In genomic region chrV:13716531-13716930, ce11 we compare ENCODE assay signal across 5 worm cellular contexts.
TF ChIP-seq lines count a peak whose summit lies in the region.

TSS of gene T01D3.6 (plus strand) at chrV:13716824.

TF ChIP-seq in whole organism, L1 larva, 84 proteins besides CTCF, POLR2A, EP300 and RAD21 (continues in another document):
- TF ChIP-seq dpl-1 (GFP tag; optimal IDR thresholded peaks at IDR 0.05; lab: Kevin White, UChicago) (no peak), nhr-90 (tag; optimal IDR thresholded peaks at IDR 0.05; lab: Kevin White, UChicago; ENCODE audit: poor library complexity) (no peak), egl-27 (tag; optimal IDR thresholded peaks at IDR 0.05; lab: Kevin White, UChicago) (no peak), zip-4 (GFP tag; optimal IDR thresholded peaks at IDR 0.05; lab: Kevin White, UChicago) (no peak), lin-35 (GFP tag; optimal IDR thresholded peaks at IDR 0.05; lab: Kevin White, UChicago) (peak in 1 of 2 experiments; percentile 24), xbp-1 (tag; optimal IDR thresholded peaks at IDR 0.05; lab: Kevin White, UChicago) (no peak), pax-3 (tag; optimal IDR thresholded peaks at IDR 0.05; lab: Kevin White, UChicago) (peak; percentile 29), elt-3 (tag; optimal IDR thresholded peaks at IDR 0.05; lab: Kevin White, UChicago) (no peak), pqm-1 (tag; optimal IDR thresholded peaks at IDR 0.05; lab: Kevin White, UChicago) (peak; percentile 32), nhr-85 (tag; lab: Kevin White, UChicago) (peak; percentile 10), hpl-2 (GFP tag; optimal IDR thresholded peaks at IDR 0.05; lab: Kevin White, UChicago) (no peak), alr-1 (tag; optimal IDR thresholded peaks at IDR 0.05; lab: Kevin White, UChicago; ENCODE audit: borderline replicate concordance) (no peak), unc-130 (tag; optimal IDR thresholded peaks at IDR 0.05; lab: Kevin White, UChicago) (no peak), zag-1 (tag; optimal IDR thresholded peaks at IDR 0.05; lab: Kevin White, UChicago) (no peak), hlh-4 (tag; optimal IDR thresholded peaks at IDR 0.05; lab: Kevin White, UChicago) (no peak), aha-1 (tag; optimal IDR thresholded peaks at IDR 0.05; lab: Kevin White, UChicago) (no peak), tlp-1 (tag; optimal IDR thresholded peaks at IDR 0.05; lab: Kevin White, UChicago) (no peak), elt-2 (tag; optimal IDR thresholded peaks at IDR 0.05; lab: Kevin White, UChicago) (peak; percentile 79), lin-39 (tag; optimal IDR thresholded peaks at IDR 0.05; lab: Kevin White, UChicago) (no peak)

TF ChIP-seq in whole organism, L2 larva, 48 proteins besides CTCF, POLR2A, EP300 and RAD21:
- TF ChIP-seq mbf-1 (tag; optimal IDR thresholded peaks at IDR 0.05; lab: Kevin White, UChicago): no peak
- peak; percentile 88 for TF ChIP-seq fos-1 (tag; optimal IDR thresholded peaks at IDR 0.05; lab: Kevin White, UChicago)
- no peak for TF ChIP-seq dmd-4 (tag; optimal IDR thresholded peaks at IDR 0.05; lab: Kevin White, UChicago)
- peak; percentile 34 for TF ChIP-seq gmeb-1 (tag; optimal IDR thresholded peaks at IDR 0.05; lab: Kevin White, UChicago)
- peak; percentile 56 for TF ChIP-seq sma-9 (GFP tag; optimal IDR thresholded peaks at IDR 0.05; lab: Kevin White, UChicago)
- no peak for TF ChIP-seq sma-9 (tag; optimal IDR thresholded peaks at IDR 0.05; lab: Kevin White, UChicago)
- TF ChIP-seq nhr-11 (tag; optimal IDR thresholded peaks at IDR 0.05; lab: Kevin White, UChicago): no peak

TF ChIP-seq in whole organism, L3 larva, 47 proteins besides CTCF, POLR2A, EP300 and RAD21:
- TF ChIP-seq fkh-2 (tag; optimal IDR thresholded peaks at IDR 0.05; lab: Kevin White, UChicago) (no peak), eor-1 (tag; optimal IDR thresholded peaks at IDR 0.05; lab: Kevin White, UChicago) (no peak), nhr-43 (tag; optimal IDR thresholded peaks at IDR 0.05; lab: Kevin White, UChicago; ENCODE audit: poor library complexity, severe bottlenecking) (no peak), ztf-11 (tag; optimal IDR thresholded peaks at IDR 0.05; lab: Kevin White, UChicago) (no peak), nhr-11 (tag; optimal IDR thresholded peaks at IDR 0.05; lab: Kevin White, UChicago) (no peak), snpc-4 (tag; optimal IDR thresholded peaks at IDR 0.05; lab: Kevin White, UChicago) (no peak), elt-2 (tag; optimal IDR thresholded peaks at IDR 0.05; lab: Kevin White, UChicago) (peak; percentile 79), nfya-1 (tag; optimal IDR thresholded peaks at IDR 0.05; lab: Kevin White, UChicago; ENCODE audit: insufficient read depth) (no peak), nhr-76 (tag; optimal IDR thresholded peaks at IDR 0.05; lab: Kevin White, UChicago) (no peak), nhr-237 (tag; optimal IDR thresholded peaks at IDR 0.05; lab: Kevin White, UChicago) (no peak), pqm-1 (tag; optimal IDR thresholded peaks at IDR 0.05; lab: Kevin White, UChicago) (peak; percentile 71), sea-2 (GFP tag; optimal IDR thresholded peaks at IDR 0.05; lab: Kevin White, UChicago) (no peak), ztf-4 (tag; optimal IDR thresholded peaks at IDR 0.05; lab: Kevin White, UChicago) (no peak), nhr-12 (tag; optimal IDR thresholded peaks at IDR 0.05; lab: Kevin White, UChicago) (no peak)

TF ChIP-seq in whole organism, L4 larva, 104 proteins besides CTCF, POLR2A, EP300 and RAD21:
- TF ChIP-seq hlh-11 (tag; optimal IDR thresholded peaks at IDR 0.05; lab: Kevin White, UChicago): peak; percentile 52
- peak; percentile 87 for TF ChIP-seq pqm-1 (tag; optimal IDR thresholded peaks at IDR 0.05; lab: Kevin White, UChicago)
- TF ChIP-seq mes-2 (tag; optimal IDR thresholded peaks at IDR 0.05; lab: Kevin White, UChicago; ENCODE audit: poor library complexity, severe bottlenecking): peak; percentile 24
- TF ChIP-seq unc-62 (GFP tag; optimal IDR thresholded peaks at IDR 0.05 in 1 of 2; lab: Kevin White, UChicago): peak in 1 of 2 experiments; percentile 95
- no peak for TF ChIP-seq unc-62 (tag; optimal IDR thresholded peaks at IDR 0.05; lab: Kevin White, UChicago)
- peak; percentile 52 for TF ChIP-seq nhr-28 (tag; optimal IDR thresholded peaks at IDR 0.05; lab: Kevin White, UChicago)
- TF ChIP-seq aly-2 (tag; optimal IDR thresholded peaks at IDR 0.05; lab: Kevin White, UChicago): no peak
- no peak for TF ChIP-seq daf-16 (GFP tag; optimal IDR thresholded peaks at IDR 0.05; lab: Kevin White, UChicago)
- peak; percentile 43 for TF ChIP-seq daf-16 (tag; optimal IDR thresholded peaks at IDR 0.05; lab: Kevin White, UChicago)
- TF ChIP-seq nhr-42 (GFP tag; IDR thresholded peaks at IDR 0.05; lab: Robert Waterston, UW): no peak
- TF ChIP-seq nhr-6 (tag; optimal IDR thresholded peaks at IDR 0.05; lab: Kevin White, UChicago): peak; percentile 90
- peak; percentile 64 for TF ChIP-seq dmd-6 (GFP tag; IDR thresholded peaks at IDR 0.05; lab: Robert Waterston, UW)

TF ChIP-seq in whole organism, young adult, 124 proteins besides CTCF, POLR2A, EP300 and RAD21:
- TF ChIP-seq nhr-80 (tag; optimal IDR thresholded peaks at IDR 0.05; lab: Kevin White, UChicago): peak; percentile 65
- TF ChIP-seq nfyb-1 (GFP tag; IDR thresholded peaks at IDR 0.05; lab: Robert Waterston, UW): no peak
- peak; percentile 12 for TF ChIP-seq ztf-22 (GFP tag; optimal IDR thresholded peaks at IDR 0.05; lab: Kevin White, UChicago)
TF ChIP-seq in whole organism, young adult: peak in this region for 2.
